Fruit fly (Drosophila melanogaster): ENCODE data around the gene GatC.

GatC gene

dm6 chr2L:13804561-13805067 is 28.3 kb downstream of the GatC start (continued):
- TF ChIP-seq CG30403 (GFP tag; optimal IDR thresholded peaks at IDR 0.05) (no peak), dati (GFP tag; IDR thresholded peaks at IDR 0.05) (0 out of 2 replicates have a peak, but pooled peaks have one; percentile 22), Stat92E (GFP tag; optimal IDR thresholded peaks at IDR 0.05) (no peak), CG42726 (GFP tag; IDR thresholded peaks at IDR 0.05; ENCODE audit: partially characterized antibody) (no peak), CG31365 (tag; optimal IDR thresholded peaks at IDR 0.05) (no peak), stc (GFP tag; IDR thresholded peaks at IDR 0.05) (no peak), CG1024 (GFP tag; IDR thresholded peaks at IDR 0.05) (no peak), CG34422 (GFP tag; IDR thresholded peaks at IDR 0.05) (no peak), Neu2 (GFP tag; optimal IDR thresholded peaks at IDR 0.05; ENCODE audit: borderline replicate concordance) (no peak), CG12769 (tag; optimal IDR thresholded peaks at IDR 0.05) (peak; percentile 74), CG10366 (GFP tag; IDR thresholded peaks at IDR 0.05) (no peak), jumu (GFP tag; optimal IDR thresholded peaks at IDR 0.05) (no peak), Dp (GFP tag; optimal IDR thresholded peaks at IDR 0.05) (no peak), ssp (GFP tag; IDR thresholded peaks at IDR 0.05) (no peak), Med (GFP tag) (peak; percentile 11), Doc3 (GFP tag; IDR thresholded peaks at IDR 0.05; ENCODE audit: partially characterized antibody) (no peak), CG31224 (GFP tag; IDR thresholded peaks at IDR 0.05) (0 out of 2 replicates have a peak, but pooled peaks have one; percentile 7), CG13624 (GFP tag; optimal IDR thresholded peaks at IDR 0.05) (no peak), Mrtf (GFP tag; IDR thresholded peaks at IDR 0.05) (no peak), maf-S (GFP tag; optimal IDR thresholded peaks at IDR 0.05) (no peak), CG7745 (tag; optimal IDR thresholded peaks at IDR 0.05) (no peak), CG14965 (GFP tag; optimal IDR thresholded peaks at IDR 0.05; ENCODE audit: borderline replicate concordance) (no peak), CG5953 (GFP tag; IDR thresholded peaks at IDR 0.05) (no peak), CG3163 (GFP tag; optimal IDR thresholded peaks at IDR 0.05) (no peak), zfh1 (GFP tag; IDR thresholded peaks at IDR 0.05) (no peak), toy (GFP tag; IDR thresholded peaks at IDR 0.05) (no peak), lov (optimal IDR thresholded peaks at IDR 0.05) (no peak), lov (GFP tag; IDR thresholded peaks at IDR 0.05) (no peak), Mad (GFP tag; optimal IDR thresholded peaks at IDR 0.05) (no peak), CG7987 (GFP tag; optimal IDR thresholded peaks at IDR 0.05) (no peak), CG5180 (GFP tag; optimal IDR thresholded peaks at IDR 0.05) (no peak), ab (GFP tag; optimal IDR thresholded peaks at IDR 0.05) (no peak), MESR4 (GFP tag; optimal IDR thresholded peaks at IDR 0.05) (no peak), Nf-YB (GFP tag; optimal IDR thresholded peaks at IDR 0.05) (no peak), Hr51 (GFP tag; optimal IDR thresholded peaks at IDR 0.05) (no peak), Jarid2 (GFP tag; optimal IDR thresholded peaks at IDR 0.05) (no peak), chif (GFP tag; optimal IDR thresholded peaks at IDR 0.05) (no peak), CG3407 (GFP tag; optimal IDR thresholded peaks at IDR 0.05) (no peak), Pdp1 (GFP tag; optimal IDR thresholded peaks at IDR 0.05) (peak in 1 of 2 experiments; percentile 56), CG15073 (GFP tag; optimal IDR thresholded peaks at IDR 0.05) (no peak), CG2199 (GFP tag; IDR thresholded peaks at IDR 0.05) (no peak), Eip74EF (GFP tag; optimal IDR thresholded peaks at IDR 0.05) (no peak), CG30020 (tag; optimal IDR thresholded peaks at IDR 0.05) (no peak), CG10274 (GFP tag; optimal IDR thresholded peaks at IDR 0.05) (peak; percentile 89), ftz-f1 (GFP tag; optimal IDR thresholded peaks at IDR 0.05) (peak; percentile 14), ato (GFP tag; IDR thresholded peaks at IDR 0.05; ENCODE audit: partially characterized antibody) (no peak), zen2 (GFP tag; IDR thresholded peaks at IDR 0.05; ENCODE audit: partially characterized antibody) (no peak), CG6854 (GFP tag; optimal IDR thresholded peaks at IDR 0.05) (no peak), CG9727 (GFP tag; optimal IDR thresholded peaks at IDR 0.05) (no peak), ind (GFP tag; optimal IDR thresholded peaks at IDR 0.05) (no peak)
